Worm (Caenorhabditis elegans) whole organism, late embryonic: ENCODE results near the gene K06H7.7.

Source experiments
- Y22D7AL.16 ChIP-seq: sonication (generic microtip); optimal IDR thresholded peaks from 2 replicates; lab custom pipeline; 2016; ENCODE audit warnings: missing genetic modification characterization, missing compliant biosample characterization
- ceh-14 ChIP-seq: sonication (generic microtip); optimal IDR thresholded peaks from 2 replicates; lab custom pipeline; 2016; ENCODE audit warnings: missing genotype, missing genetic modification characterization, missing compliant biosample characterization
- dmd-4 ChIP-seq: sonication (generic microtip); optimal IDR thresholded peaks from 2 replicates; lab custom pipeline; 2016; ENCODE audit warnings: borderline replicate concordance, missing genetic modification characterization, missing compliant biosample characterization

DNA sequence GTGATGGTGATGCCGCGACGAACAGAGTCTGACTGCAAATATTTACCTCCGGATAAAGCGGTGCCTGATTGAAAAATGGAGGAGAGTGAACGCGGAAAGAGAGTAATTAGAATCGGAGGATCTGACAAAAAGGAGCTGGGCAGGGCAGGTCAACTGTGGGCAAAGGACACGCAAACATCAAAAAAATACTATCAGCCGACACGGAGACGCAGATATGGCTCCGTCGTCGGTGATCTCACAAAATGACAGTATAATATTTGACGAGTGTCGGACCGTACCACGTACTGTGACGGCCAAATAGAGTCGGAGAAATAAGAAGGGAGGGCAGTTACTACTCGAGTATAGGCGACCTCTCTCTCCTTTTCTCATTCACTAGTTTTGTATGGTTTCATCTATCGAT lies 47.2 kb upstream of the K06H7.7 start:
- no peak for TF ChIP-seq ceh-14 (tag; lab: Kevin White, UChicago)
- no peak for TF ChIP-seq dmd-4 (tag; lab: Kevin White, UChicago)
- TF ChIP-seq Y22D7AL.16 (tag; lab: Kevin White, UChicago): no peak
